Fruit fly (Drosophila melanogaster): ENCODE measurements around the gene CG12003.

CG12003 gene

dm6 chr3L:1591692-1592371 is 26.6 kb downstream of the CG12003 start (continued):
- TF ChIP-seq ase (GFP tag; IDR thresholded peaks at IDR 0.05) (no peak; the same call in 2 of the 3 replicates), dpn (GFP tag; optimal IDR thresholded peaks at IDR 0.05) (peak in 1 of 2 experiments; percentile 78), pan (optimal IDR thresholded peaks at IDR 0.05) (no peak), pan (GFP tag; optimal IDR thresholded peaks at IDR 0.05 in 1 of 2, IDR thresholded peaks at IDR 0.05 in 1 of 2) (peak in 1 of 2 experiments; percentile 55), HmgZ (tag; optimal IDR thresholded peaks at IDR 0.05) (peak; percentile 79), BtbVII (GFP tag; optimal IDR thresholded peaks at IDR 0.05) (peak; percentile 96), Xrp1 (GFP tag; IDR thresholded peaks at IDR 0.05) (peak; percentile 57; the same call in 1 of the 2 replicates), CG1832 (GFP tag; optimal IDR thresholded peaks at IDR 0.05) (no peak), dysf (GFP tag; IDR thresholded peaks at IDR 0.05) (peak; percentile 43; the same call in 1 of the 3 replicates), CG31224 (GFP tag; IDR thresholded peaks at IDR 0.05) (peak; percentile 37; the same call in 1 of the 2 replicates), trh (GFP tag; optimal IDR thresholded peaks at IDR 0.05) (no peak), CG6175 (GFP tag; IDR thresholded peaks at IDR 0.05) (peak; percentile 26; the same call in 1 of the 3 replicates), z (GFP tag; IDR thresholded peaks at IDR 0.05) (0 out of 3 replicates have a peak, but pooled peaks have one; percentile 34), CG17568 (GFP tag; optimal IDR thresholded peaks at IDR 0.05) (no peak), insv (GFP tag; optimal IDR thresholded peaks at IDR 0.05) (peak in 1 of 2 experiments; percentile 15), Opbp (GFP tag; IDR thresholded peaks at IDR 0.05; ENCODE audit: partially characterized antibody) (no peak), Eip74EF (GFP tag; optimal IDR thresholded peaks at IDR 0.05) (peak in 1 of 2 experiments; percentile 46), CG15073 (GFP tag; optimal IDR thresholded peaks at IDR 0.05) (no peak), Hey (tag; optimal IDR thresholded peaks at IDR 0.05) (peak; percentile 77), bab2 (GFP tag; optimal IDR thresholded peaks at IDR 0.05) (peak; percentile 63), CG3281 (GFP tag; optimal IDR thresholded peaks at IDR 0.05) (peak; percentile 93), slp2 (GFP tag; optimal IDR thresholded peaks at IDR 0.05) (no peak), Hmx (GFP tag; optimal IDR thresholded peaks at IDR 0.05) (no peak), az2 (GFP tag; optimal IDR thresholded peaks at IDR 0.05) (no peak), CG10147 (GFP tag; optimal IDR thresholded peaks at IDR 0.05) (peak; percentile 83), CG13775 (GFP tag; optimal IDR thresholded peaks at IDR 0.05) (peak; percentile 17), p53 (GFP tag; optimal IDR thresholded peaks at IDR 0.05) (peak; percentile 12), kni (GFP tag; optimal IDR thresholded peaks at IDR 0.05) (no peak), caup (GFP tag; optimal IDR thresholded peaks at IDR 0.05; ENCODE audit: severe bottlenecking) (peak; percentile 95), salm (tag; optimal IDR thresholded peaks at IDR 0.05) (peak; percentile 27), chif (GFP tag; optimal IDR thresholded peaks at IDR 0.05) (peak in 1 of 2 experiments; percentile 43), CG4730 (GFP tag; IDR thresholded peaks at IDR 0.05) (no peak), CG5245 (GFP tag; optimal IDR thresholded peaks at IDR 0.05) (peak; percentile 7), Camta (GFP tag; optimal IDR thresholded peaks at IDR 0.05) (peak; percentile 71), CG17359 (tag; optimal IDR thresholded peaks at IDR 0.05) (peak; percentile 77), odd (GFP tag; optimal IDR thresholded peaks at IDR 0.05) (no peak), CG11398 (GFP tag; optimal IDR thresholded peaks at IDR 0.05) (peak; percentile 43), Asciz (GFP tag; optimal IDR thresholded peaks at IDR 0.05) (peak; percentile 80), CG17361 (GFP tag; IDR thresholded peaks at IDR 0.05) (no peak), trem (tag; optimal IDR thresholded peaks at IDR 0.05) (no peak), vfl (GFP tag; optimal IDR thresholded peaks at IDR 0.05) (peak; percentile 14), twi (tag; optimal IDR thresholded peaks at IDR 0.05) (no peak), sqz (GFP tag; optimal IDR thresholded peaks at IDR 0.05) (no peak), disco-r (GFP tag; optimal IDR thresholded peaks at IDR 0.05) (no peak), luna (GFP tag; optimal IDR thresholded peaks at IDR 0.05) (peak; percentile 66), CG9727 (GFP tag; optimal IDR thresholded peaks at IDR 0.05) (peak; percentile 75), sc (optimal IDR thresholded peaks at IDR 0.05) (no peak), sc (GFP tag; optimal IDR thresholded peaks at IDR 0.05) (no peak), Hr78 (GFP tag; optimal IDR thresholded peaks at IDR 0.05) (no peak)

Data from whole organism, embryonic.